Fruit fly (Drosophila melanogaster): ENCODE results near the gene CG43092.

Gene CG43092

dm6 chr3R:22784674-22785316 lies 15.3 kb upstream of the CG43092 start (continued):
- TF ChIP-seq z (GFP tag; IDR thresholded peaks at IDR 0.05) (0 out of 3 replicates have a peak, but pooled peaks have one; percentile 15), ham (GFP tag; IDR thresholded peaks at IDR 0.05) (no peak), PHDP (tag; optimal IDR thresholded peaks at IDR 0.05) (no peak), CG14050 (GFP tag; IDR thresholded peaks at IDR 0.05) (no peak), CG6254 (GFP tag; optimal IDR thresholded peaks at IDR 0.05) (no peak), hb (GFP tag; IDR thresholded peaks at IDR 0.05; ENCODE audit: partially characterized antibody) (peak; percentile 56; the same call in 1 of the 3 replicates), CG10147 (GFP tag; optimal IDR thresholded peaks at IDR 0.05) (no peak), ttk (GFP tag; IDR thresholded peaks at IDR 0.05) (no peak), ftz-f1 (GFP tag; optimal IDR thresholded peaks at IDR 0.05) (no peak), jing (GFP tag; optimal IDR thresholded peaks at IDR 0.05) (no peak), CG11504 (tag; optimal IDR thresholded peaks at IDR 0.05) (peak; percentile 93), CG15479 (GFP tag; optimal IDR thresholded peaks at IDR 0.05) (no peak), peb (GFP tag; IDR thresholded peaks at IDR 0.05) (no peak), Chrac-16 (GFP tag; optimal IDR thresholded peaks at IDR 0.05) (no peak), Dbx (GFP tag; IDR thresholded peaks at IDR 0.05) (0 out of 3 replicates have a peak, but pooled peaks have one; percentile 16), CG34376 (GFP tag; optimal IDR thresholded peaks at IDR 0.05) (no peak), schlank (tag; optimal IDR thresholded peaks at IDR 0.05) (no peak), MTF-1 (GFP tag; optimal IDR thresholded peaks at IDR 0.05; ENCODE audit: borderline replicate concordance) (no peak), sob (GFP tag; IDR thresholded peaks at IDR 0.05) (no peak), ro (GFP tag; IDR thresholded peaks at IDR 0.05) (no peak), CG6765 (GFP tag; optimal IDR thresholded peaks at IDR 0.05) (no peak), CG8089 (GFP tag; optimal IDR thresholded peaks at IDR 0.05) (no peak), unpg (GFP tag; optimal IDR thresholded peaks at IDR 0.05) (no peak), GATAe (GFP tag; conservative IDR thresholded peaks at IDR 0.05) (no peak), CG7745 (tag; optimal IDR thresholded peaks at IDR 0.05) (no peak), mld (GFP tag; IDR thresholded peaks at IDR 0.05; ENCODE audit: partially characterized antibody) (0 out of 3 replicates have a peak, but pooled peaks have one; percentile 14), Dek (tag; optimal IDR thresholded peaks at IDR 0.05) (no peak), chm (GFP tag; IDR thresholded peaks at IDR 0.05) (no peak), repo (GFP tag; optimal IDR thresholded peaks at IDR 0.05) (no peak), CG6854 (GFP tag; optimal IDR thresholded peaks at IDR 0.05) (no peak), tin (GFP tag; optimal IDR thresholded peaks at IDR 0.05) (no peak), sug (tag; optimal IDR thresholded peaks at IDR 0.05) (no peak), CG16815 (GFP tag; optimal IDR thresholded peaks at IDR 0.05) (no peak), CG12071 (GFP tag; optimal IDR thresholded peaks at IDR 0.05) (no peak), sc (optimal IDR thresholded peaks at IDR 0.05) (no peak), sc (GFP tag; optimal IDR thresholded peaks at IDR 0.05) (no peak), CG7786 (GFP tag; optimal IDR thresholded peaks at IDR 0.05) (no peak), psq (GFP tag; optimal IDR thresholded peaks at IDR 0.05) (no peak), ara (GFP tag; IDR thresholded peaks at IDR 0.05) (no peak), H15 (GFP tag; IDR thresholded peaks at IDR 0.05) (no peak), CG3726 (GFP tag; IDR thresholded peaks at IDR 0.05) (no peak), CG15073 (GFP tag; optimal IDR thresholded peaks at IDR 0.05) (no peak), CG15601 (tag; optimal IDR thresholded peaks at IDR 0.05) (no peak), ind (GFP tag; optimal IDR thresholded peaks at IDR 0.05) (no peak), unc-4 (GFP tag; IDR thresholded peaks at IDR 0.05; ENCODE audit: partially characterized antibody) (no peak)

All from whole organism, embryonic.